Worm (Caenorhabditis elegans) whole organism, L4/young adult: ENCODE results near the gene T27A10.2.
A peak's percentile ranks its signal among the peaks of the same experiment; 100 is the strongest.

Experiments used
- W03F9.2 ChIP-seq: fragments of 150-350 bp; optimal IDR thresholded peaks from 2 replicates; lab custom pipeline; 2014; ENCODE audit warnings: missing biosample characterization, missing genetic modification characterization
- dao-5 ChIP-seq: sonication (generic microtip); optimal IDR thresholded peaks from 2 replicates; lab custom pipeline; 2016; ENCODE audit warnings: missing genotype, missing genetic modification characterization, moderate library complexity, missing compliant biosample characterization
- him-1 ChIP-seq: sonication (generic microtip); optimal IDR thresholded peaks from 2 replicates; lab custom pipeline; 2016; ENCODE audit warnings: missing genotype, missing genetic modification reagents, missing genetic modification characterization, missing compliant biosample characterization

T27A10.2 gene

ce11 chrX:3602622-3603021 lies 16.9 kb downstream of the T27A10.2 start:
- TF ChIP-seq him-1 = no peak
- TF ChIP-seq W03F9.2 (tag; lab: Kevin White, UChicago) = no peak
- TF ChIP-seq dao-5 (tag; lab: Kevin White, UChicago) = no peak

ce11 chrX:3605727-3606126 lies 20.0 kb downstream of the T27A10.2 start, which contains the start of gene C18B2.4:
Gene C18B2.4, minus strand, starts transcription at chrX:3605741.
- TF ChIP-seq W03F9.2 (tag; lab: Kevin White, UChicago) (peak; percentile 41), him-1 (no peak)

ce11 chrX:3610442-3610841 lies 24.7 kb downstream of the T27A10.2 start:
- TF ChIP-seq dao-5 (tag; lab: Kevin White, UChicago) (no peak), W03F9.2 (tag; lab: Kevin White, UChicago) (no peak), him-1 (no peak)

ce11 chrX:3611042-3611623 lies 25.4 kb downstream of the T27A10.2 start, which contains the start of gene C18B2.5:
Gene C18B2.5, minus strand, starts transcription at chrX:3611092.
- TF ChIP-seq dao-5 (tag; lab: Kevin White, UChicago) (no peak), him-1 (no peak), W03F9.2 (tag; lab: Kevin White, UChicago) (no peak)

ce11 chrX:3611740-3612139 lies 26.0 kb downstream of the T27A10.2 start:
- TF ChIP-seq W03F9.2 (tag; lab: Kevin White, UChicago) (no peak), dao-5 (tag; lab: Kevin White, UChicago) (no peak), him-1 (no peak)

- TF ChIP-seq W03F9.2 (tag; lab: Kevin White, UChicago) (no peak), dao-5 (tag; lab: Kevin White, UChicago) (no peak), him-1 (no peak)
Measured at ce11 chrX:3613665-3614064, 27.9 kb downstream of the T27A10.2 start.

- TF ChIP-seq him-1 = no peak
- no peak for TF ChIP-seq W03F9.2 (tag; lab: Kevin White, UChicago)
Measured at ce11 chrX:3617218-3617617, 31.5 kb downstream of the T27A10.2 start, which contains the start of gene del-9. Gene del-9, minus strand, starts transcription at chrX:3617318.

- no peak for TF ChIP-seq him-1
- TF ChIP-seq dao-5 (tag; lab: Kevin White, UChicago) = no peak
- TF ChIP-seq W03F9.2 (tag; lab: Kevin White, UChicago) = no peak
Measured at ce11 chrX:3618842-3619241, 33.1 kb downstream of the T27A10.2 start.

ce11 chrX:3623162-3623561 lies 37.4 kb downstream of the T27A10.2 start, which contains the start of gene C18B2.2:
Gene C18B2.2, plus strand, starts transcription at chrX:3623462.
- TF ChIP-seq him-1 = no peak
- no peak for TF ChIP-seq dao-5 (tag; lab: Kevin White, UChicago)
- no peak for TF ChIP-seq W03F9.2 (tag; lab: Kevin White, UChicago)

- TF ChIP-seq him-1 = no peak
Measured at ce11 chrX:3625599-3625998, 39.8 kb downstream of the T27A10.2 start.

- TF ChIP-seq dao-5 (tag; lab: Kevin White, UChicago) = no peak
- TF ChIP-seq him-1 = no peak
- no peak for TF ChIP-seq W03F9.2 (tag; lab: Kevin White, UChicago)
Measured at ce11 chrX:3628016-3628415, 42.3 kb downstream of the T27A10.2 start, which contains the start of gene vep-2. Gene vep-2, plus strand, starts transcription at chrX:3628316.

ce11 chrX:3630090-3630489 lies 44.3 kb downstream of the T27A10.2 start:
- TF ChIP-seq W03F9.2 (tag; lab: Kevin White, UChicago) (no peak), dao-5 (tag; lab: Kevin White, UChicago) (no peak), him-1 (no peak)

- TF ChIP-seq him-1 = no peak
- TF ChIP-seq W03F9.2 (tag; lab: Kevin White, UChicago) = no peak
- no peak for TF ChIP-seq dao-5 (tag; lab: Kevin White, UChicago)
Measured at ce11 chrX:3631550-3631949, 45.8 kb downstream of the T27A10.2 start.

ce11 chrX:3633654-3634053 lies 47.9 kb downstream of the T27A10.2 start, which contains the start of gene gst-11:
Gene gst-11, minus strand, starts transcription at chrX:3633754.
- TF ChIP-seq W03F9.2 (tag; lab: Kevin White, UChicago) = no peak
- no peak for TF ChIP-seq dao-5 (tag; lab: Kevin White, UChicago)
- TF ChIP-seq him-1 = no peak

- no peak for TF ChIP-seq W03F9.2 (tag; lab: Kevin White, UChicago)
- no peak for TF ChIP-seq him-1
- no peak for TF ChIP-seq dao-5 (tag; lab: Kevin White, UChicago)
Measured at ce11 chrX:3634782-3635181, 49.0 kb downstream of the T27A10.2 start.
